Worm (Caenorhabditis elegans) whole organism, L4 larva: ENCODE results near the gene fbxc-54.

Experiments used
- T26A8.4 ChIP-seq: fragments of 200-800 bp; sonication (Bioruptor generic); IDR thresholded peaks from 2 replicates; pipeline ENCODE4 v1.3.6; 2022; ENCODE audit warnings: missing genetic modification characterization, missing compliant biosample characterization
- ZK337.2 ChIP-seq: fragments of 200-800 bp; sonication (Bioruptor generic); IDR thresholded peaks from 2 replicates; pipeline ENCODE4 v1.3.6; 2022; ENCODE audit warnings: missing genetic modification reagents, missing genetic modification characterization, missing compliant biosample characterization
- aly-2 ChIP-seq: sonication (generic microtip); optimal IDR thresholded peaks from 2 replicates; lab custom pipeline; 2018; ENCODE audit warnings: missing biosample characterization, missing genetic modification characterization
- ceh-82 ChIP-seq: sonication (generic microtip); optimal IDR thresholded peaks from 2 replicates; lab custom pipeline; 2017; ENCODE audit warnings: missing biosample characterization, missing genetic modification characterization
- ces-1 ChIP-seq: fragments of 150-350 bp; sonication (generic microtip); optimal IDR thresholded peaks from 4 replicates; lab custom pipeline; 2014; ENCODE audit warnings: missing biosample characterization, missing genetic modification reagents, missing genetic modification characterization
- egl-43 ChIP-seq: fragments of 200-800 bp; sonication (Bioruptor generic); IDR thresholded peaks from 2 replicates; pipeline ENCODE4 v1.3.6; 2022; ENCODE audit warnings: missing genetic modification reagents, missing genetic modification characterization, missing compliant biosample characterization
- fos-1 ChIP-seq: fragments of 150-350 bp; optimal IDR thresholded peaks from 2 replicates; lab custom pipeline; 2014; ENCODE audit warnings: missing biosample characterization, missing genetic modification characterization
- lim-7 ChIP-seq: fragments of 200-800 bp; sonication (Bioruptor generic); IDR thresholded peaks from 2 replicates; pipeline ENCODE4 v1.3.6; 2022; ENCODE audit warnings: missing genetic modification characterization, missing compliant biosample characterization
- lin-13 ChIP-seq: fragments of 150-350 bp; optimal IDR thresholded peaks from 2 replicates; lab custom pipeline; 2014; ENCODE audit warnings: missing biosample characterization, missing genetic modification reagents, missing genetic modification characterization
- lin-15B ChIP-seq: fragments of 150-350 bp; sonication (generic microtip); optimal IDR thresholded peaks from 3 replicates; lab custom pipeline; 2014; ENCODE audit warnings: missing biosample characterization, missing genetic modification characterization
- mdl-1 ChIP-seq, 2 experiments: fragments of 150-350 bp in 1 of 2; sonication (generic microtip) in 1 of 2; optimal IDR thresholded peaks; 2 replicates each; lab custom pipeline; 2014 to 2017; ENCODE audit warnings: missing biosample characterization in 2 of 2, missing genetic modification characterization in 2 of 2
- mxl-3 ChIP-seq: fragments of 200-800 bp; sonication (Bioruptor generic); optimal IDR thresholded peaks from 2 replicates; lab custom pipeline; 2018; ENCODE audit warnings: mild to moderate bottlenecking, missing genetic modification characterization, missing compliant biosample characterization
- unc-62 ChIP-seq, 3 experiments: fragments of 150-350 bp in 1 of 3; sonication (generic microtip); optimal IDR thresholded peaks in 2 of 3; peaks in 1 of 3; 1 replicate in 1 of 3; 2 replicates in 2 of 3; lab custom pipeline; 2014 to 2017; ENCODE audit warnings: missing biosample characterization in 3 of 3, missing genetic modification characterization in 3 of 3, missing genetic modification reagents in 3 of 3, missing genotype in 1 of 3

DNA sequence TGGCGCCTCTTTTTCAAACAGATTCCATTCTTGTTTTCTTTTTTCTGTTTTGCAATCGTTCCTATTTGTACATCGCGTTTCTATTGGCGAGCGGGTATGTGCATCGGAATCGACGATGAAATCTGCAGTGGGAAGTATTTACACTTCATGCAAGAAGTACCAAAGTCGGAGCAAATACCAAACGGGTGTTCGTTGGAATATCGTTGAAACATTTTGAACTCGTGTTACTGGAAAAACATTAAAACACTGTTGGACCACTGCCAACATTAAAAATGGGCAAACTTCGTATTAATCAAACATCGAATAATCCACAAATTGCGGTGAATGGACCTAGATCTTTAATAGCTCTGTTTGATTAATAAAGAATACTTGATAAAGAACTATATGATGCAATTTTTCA is 47.6 kb downstream of the fbxc-54 start, which contains the start of gene C23H3.9:
- no peak for TF ChIP-seq fos-1 (tag; lab: Kevin White, UChicago)
- TF ChIP-seq lin-15B (tag; lab: Kevin White, UChicago): no peak
- TF ChIP-seq aly-2 (tag; lab: Kevin White, UChicago): no peak
- no peak for TF ChIP-seq ces-1 (GFP tag; lab: Kevin White, UChicago)
- TF ChIP-seq ceh-82: no peak
- no peak for TF ChIP-seq T26A8.4 (GFP tag; lab: Robert Waterston, UW)
- no peak for TF ChIP-seq egl-43 (GFP tag; lab: Robert Waterston, UW)
- TF ChIP-seq mxl-3 (GFP tag; lab: Kevin White, UChicago): no peak
- TF ChIP-seq lin-13 (GFP tag; lab: Kevin White, UChicago): no peak
- no peak for TF ChIP-seq mdl-1 (tag; optimal IDR thresholded peaks at IDR 0.05; lab: Kevin White, UChicago)
- TF ChIP-seq unc-62 (GFP tag; optimal IDR thresholded peaks at IDR 0.05 in 1 of 2; lab: Kevin White, UChicago): no peak
- TF ChIP-seq unc-62 (tag; optimal IDR thresholded peaks at IDR 0.05; lab: Kevin White, UChicago): no peak
- no peak for TF ChIP-seq lim-7 (GFP tag; lab: Robert Waterston, UW)
- TF ChIP-seq ZK337.2 (GFP tag; lab: Robert Waterston, UW): no peak
